Fruit fly (Drosophila melanogaster): Measurements from ENCODE around the gene CG33270.

CG33270 gene

dm6 chr3L:11556637-11557036 is 21.8 kb downstream of the CG33270 start (continued):
- TF ChIP-seq Optix (GFP tag; IDR thresholded peaks at IDR 0.05) (no peak), MTF-1 (GFP tag; optimal IDR thresholded peaks at IDR 0.05; ENCODE audit: borderline replicate concordance) (no peak), CG18262 (tag; optimal IDR thresholded peaks at IDR 0.05) (no peak), CG3065 (GFP tag; optimal IDR thresholded peaks at IDR 0.05) (no peak), CG14860 (GFP tag; IDR thresholded peaks at IDR 0.05; ENCODE audit: partially characterized antibody) (no peak), dati (GFP tag; IDR thresholded peaks at IDR 0.05) (no peak), CG10209 (GFP tag; optimal IDR thresholded peaks at IDR 0.05) (peak; percentile 26), CG32532 (GFP tag; IDR thresholded peaks at IDR 0.05) (peak; percentile 36; the same call in 1 of the 2 replicates), Nf-YA (GFP tag; IDR thresholded peaks at IDR 0.05) (no peak), Fer3 (tag; optimal IDR thresholded peaks at IDR 0.05) (peak; percentile 30), Tbp (GFP tag; optimal IDR thresholded peaks at IDR 0.05) (no peak), D19A (tag; optimal IDR thresholded peaks at IDR 0.05) (no peak), CG17361 (GFP tag; IDR thresholded peaks at IDR 0.05) (peak; percentile 26; the same call in 1 of the 3 replicates), Sox100B (GFP tag; optimal IDR thresholded peaks at IDR 0.05) (peak; percentile 15), run (tag; optimal IDR thresholded peaks at IDR 0.05) (no peak), CG9609 (GFP tag; optimal IDR thresholded peaks at IDR 0.05) (no peak), dpn (GFP tag; optimal IDR thresholded peaks at IDR 0.05) (peak in 1 of 2 experiments; percentile 24), Rfx (GFP tag; IDR thresholded peaks at IDR 0.05) (peak; percentile 38; the same call in 1 of the 2 replicates), fru (optimal IDR thresholded peaks at IDR 0.05) (no peak), Gsc (GFP tag; IDR thresholded peaks at IDR 0.05) (no peak)

dm6 chr3L:11555662-11556460 is 22.6 kb downstream of the CG33270 start:
- TF ChIP-seq CG10366 (GFP tag; IDR thresholded peaks at IDR 0.05) (no peak; the same call in 1 of the 2 replicates), Antp (GFP tag; optimal IDR thresholded peaks at IDR 0.05) (no peak), CG14860 (GFP tag; IDR thresholded peaks at IDR 0.05; ENCODE audit: partially characterized antibody) (no peak), CG17912 (GFP tag; optimal IDR thresholded peaks at IDR 0.05) (no peak), CG5180 (GFP tag; optimal IDR thresholded peaks at IDR 0.05) (peak; percentile 48), ara (GFP tag; IDR thresholded peaks at IDR 0.05) (no peak), CHES-1-like (GFP tag; optimal IDR thresholded peaks at IDR 0.05) (peak; percentile 61), CG8089 (GFP tag; optimal IDR thresholded peaks at IDR 0.05) (peak; percentile 42), unpg (GFP tag; optimal IDR thresholded peaks at IDR 0.05) (peak; percentile 83), gfzf (GFP tag; optimal IDR thresholded peaks at IDR 0.05) (no peak), Nf-YC (tag; optimal IDR thresholded peaks at IDR 0.05) (peak; percentile 50), ftz-f1 (GFP tag; optimal IDR thresholded peaks at IDR 0.05) (no peak), CG17385 (GFP tag; optimal IDR thresholded peaks at IDR 0.05) (peak; percentile 69), Lim3 (GFP tag; IDR thresholded peaks at IDR 0.05) (no peak; the same call in 1 of the 2 replicates), lilli (GFP tag; optimal IDR thresholded peaks at IDR 0.05) (peak; percentile 44), ken (GFP tag; IDR thresholded peaks at IDR 0.05) (no peak), Mes4 (GFP tag; optimal IDR thresholded peaks at IDR 0.05) (peak; percentile 36), CG12299 (tag; optimal IDR thresholded peaks at IDR 0.05) (peak; percentile 45), Gug (GFP tag; IDR thresholded peaks at IDR 0.05) (no peak), CG2129 (GFP tag; IDR thresholded peaks at IDR 0.05; ENCODE audit: partially characterized antibody) (no peak), Fer1 (GFP tag; optimal IDR thresholded peaks at IDR 0.05) (peak; percentile 41), CG43689 (GFP tag; IDR thresholded peaks at IDR 0.05) (no peak), YL-1 (GFP tag; optimal IDR thresholded peaks at IDR 0.05) (no peak), grau (tag; optimal IDR thresholded peaks at IDR 0.05) (peak; percentile 88), BEAF-32 (GFP tag; optimal IDR thresholded peaks at IDR 0.05) (no peak), btn (GFP tag; optimal IDR thresholded peaks at IDR 0.05) (no peak), pum (GFP tag; optimal IDR thresholded peaks at IDR 0.05) (no peak), twi (tag; optimal IDR thresholded peaks at IDR 0.05) (peak; percentile 54), maf-S (GFP tag; optimal IDR thresholded peaks at IDR 0.05) (peak; percentile 39), Oaz (GFP tag; IDR thresholded peaks at IDR 0.05) (0 out of 2 replicates have a peak, but pooled peaks have one; percentile 12), C15 (GFP tag; IDR thresholded peaks at IDR 0.05) (no peak)

Measured in whole organism, embryonic.